Worm (Caenorhabditis elegans) whole organism, midembryonic: ENCODE data around the gene C51E3.6.

Experiments used
- T22C8.4 ChIP-seq: fragments of 200-800 bp; sonication (Bioruptor generic); IDR thresholded peaks from 2 replicates; pipeline ENCODE4 v1.3.6; 2022; ENCODE audit warnings: missing genetic modification characterization, missing compliant biosample characterization
- cog-1 ChIP-seq: sonication (generic microtip); optimal IDR thresholded peaks from 2 replicates; lab custom pipeline; 2016; ENCODE audit warnings: missing genetic modification characterization, missing compliant biosample characterization
- flt-1 ChIP-seq: fragments of 200-800 bp; sonication (Bioruptor generic); IDR thresholded peaks from 2 replicates; pipeline ENCODE4 v1.3.6; 2022; ENCODE audit warnings: missing genetic modification characterization, missing compliant biosample characterization
- klf-2 ChIP-seq: fragments of 200-800 bp; sonication (Bioruptor generic); conservative IDR thresholded peaks from 2 replicates; pipeline ENCODE4 v1.3.6; 2022; ENCODE audit warnings: missing genetic modification reagents, missing genetic modification characterization, missing compliant biosample characterization
- med-1 ChIP-seq: sonication (generic microtip); optimal IDR thresholded peaks from 2 replicates; lab custom pipeline; 2017; ENCODE audit warnings: missing genetic modification characterization, mild to moderate bottlenecking, missing compliant biosample characterization, antibody characterized with exemption, missing genetic modification reagents; ENCODE audit not compliant: insufficient read depth
- ref-1 ChIP-seq: fragments of 200-800 bp; sonication (Bioruptor generic); conservative IDR thresholded peaks from 2 replicates; pipeline ENCODE4 v1.3.6; 2022; ENCODE audit warnings: missing genetic modification reagents, missing genetic modification characterization, missing compliant biosample characterization
- tab-1 ChIP-seq: fragments of 200-800 bp; sonication (Bioruptor generic); IDR thresholded peaks from 2 replicates; pipeline ENCODE4 v1.3.6; 2022; ENCODE audit warnings: missing genetic modification characterization, missing compliant biosample characterization
- ztf-23 ChIP-seq: fragments of 200-800 bp; sonication (Bioruptor generic); IDR thresholded peaks from 2 replicates; pipeline ENCODE4 v1.3.6; 2022; ENCODE audit warnings: missing genetic modification reagents, missing genetic modification characterization, missing compliant biosample characterization
- ztf-29 ChIP-seq: fragments of 200-800 bp; sonication (Bioruptor generic); IDR thresholded peaks from 2 replicates; pipeline ENCODE4 v1.3.6; 2022; ENCODE audit warnings: missing genetic modification reagents, missing genetic modification characterization, missing compliant biosample characterization

The C51E3.6 gene

ce11 chrV:10117465-10117864 lies 48.8 kb downstream of the C51E3.6 start, which contains the start of gene C08B6.5:
C08B6.5 (plus strand) TSS chrV:10117765.
- TF ChIP-seq flt-1 (GFP tag; lab: Robert Waterston, UW) (no peak), T22C8.4 (GFP tag; lab: Robert Waterston, UW) (no peak), tab-1 (GFP tag; lab: Robert Waterston, UW) (no peak), klf-2 (GFP tag; lab: Robert Waterston, UW) (no peak), cog-1 (tag; lab: Kevin White, UChicago) (no peak), ref-1 (GFP tag; lab: Robert Waterston, UW) (no peak), ztf-29 (GFP tag; lab: Robert Waterston, UW) (no peak), med-1 (no peak), ztf-23 (GFP tag; lab: Robert Waterston, UW) (no peak)

- no peak for TF ChIP-seq med-1
- TF ChIP-seq ref-1 (GFP tag; lab: Robert Waterston, UW) = no peak
- no peak for TF ChIP-seq klf-2 (GFP tag; lab: Robert Waterston, UW)
- no peak for TF ChIP-seq tab-1 (GFP tag; lab: Robert Waterston, UW)
- no peak for TF ChIP-seq ztf-29 (GFP tag; lab: Robert Waterston, UW)
- no peak for TF ChIP-seq cog-1 (tag; lab: Kevin White, UChicago)
- no peak for TF ChIP-seq flt-1 (GFP tag; lab: Robert Waterston, UW)
- TF ChIP-seq ztf-23 (GFP tag; lab: Robert Waterston, UW) = no peak
- TF ChIP-seq T22C8.4 (GFP tag; lab: Robert Waterston, UW) = no peak
Observed at ce11 chrV:10114329-10114728, 51.9 kb downstream of the C51E3.6 start, which contains the start of gene cht-5. cht-5 (plus strand) TSS chrV:10114629.
